Fruit fly (Drosophila melanogaster) whole organism, embryonic: ENCODE results near the gene CG42489.

Experiments
- Blimp-1 ChIP-seq: fragments of 200-800 bp; sonication (Bioruptor generic); optimal IDR thresholded peaks from 3 replicates; lab custom pipeline; 2018; ENCODE audit warnings: missing biosample characterization, missing genetic modification characterization, mild to moderate bottlenecking, moderate library complexity, missing genetic modification reagents
- CG10147 ChIP-seq: fragments of 200-800 bp; sonication (Bioruptor generic); optimal IDR thresholded peaks from 2 replicates; lab custom pipeline; 2019; ENCODE audit warnings: missing biosample characterization, mild to moderate bottlenecking, missing genetic modification characterization, moderate library complexity
- CG10959 ChIP-seq: fragments of 200-800 bp; sonication (Bioruptor generic); IDR thresholded peaks from 2 replicates; pipeline ENCODE4 v1.3.6; 2022; ENCODE audit warnings: missing biosample characterization, missing genetic modification characterization
- CG11093 ChIP-seq: fragments of 200-800 bp; sonication (Bioruptor generic); IDR thresholded peaks from 3 replicates; pipeline ENCODE4 v1.3.6; 2022; ENCODE audit warnings: missing biosample characterization, missing genetic modification characterization
- CG11504 ChIP-seq: fragments of 200-800 bp; sonication (Bioruptor generic); optimal IDR thresholded peaks from 3 replicates; lab custom pipeline; 2019; ENCODE audit warnings: missing biosample characterization, mild to moderate bottlenecking, missing genetic modification characterization, moderate library complexity
- CG12299 ChIP-seq: fragments of 200-800 bp; sonication (Bioruptor generic); optimal IDR thresholded peaks from 2 replicates; lab custom pipeline; 2018; ENCODE audit warnings: missing biosample characterization, mild to moderate bottlenecking, missing genetic modification characterization
- CG15601 ChIP-seq: fragments of 200-800 bp; sonication (Bioruptor generic); optimal IDR thresholded peaks from 3 replicates; lab custom pipeline; 2019; ENCODE audit warnings: missing biosample characterization, mild to moderate bottlenecking, missing genetic modification characterization, moderate library complexity
- CG15696 ChIP-seq: fragments of 200-800 bp; sonication (Bioruptor generic); optimal IDR thresholded peaks from 2 replicates; lab custom pipeline; 2019; ENCODE audit warnings: missing biosample characterization, mild to moderate bottlenecking, missing genetic modification characterization, moderate library complexity
- CG17802 ChIP-seq: fragments of 200-800 bp; sonication (Bioruptor generic); optimal IDR thresholded peaks from 2 replicates; lab custom pipeline; 2018; ENCODE audit warnings: missing biosample characterization, mild to moderate bottlenecking, missing genetic modification characterization, moderate library complexity
- CG17829 ChIP-seq: fragments of 200-800 bp; optimal IDR thresholded peaks from 2 replicates; lab custom pipeline; 2019; ENCODE audit warnings: missing biosample characterization, mild to moderate bottlenecking, missing genetic modification characterization, moderate library complexity
- CG2875 ChIP-seq: fragments of 200-800 bp; sonication (Bioruptor generic); optimal IDR thresholded peaks from 2 replicates; lab custom pipeline; 2017; ENCODE audit warnings: missing biosample characterization, mild to moderate bottlenecking, missing genetic modification characterization, missing genetic modification reagents
- CG30431 ChIP-seq: fragments of 200-800 bp; sonication (Bioruptor generic); optimal IDR thresholded peaks from 2 replicates; lab custom pipeline; 2017; ENCODE audit warnings: missing biosample characterization, missing genetic modification characterization
- CG3281 ChIP-seq: fragments of 200-800 bp; sonication (Bioruptor generic); optimal IDR thresholded peaks from 3 replicates; lab custom pipeline; 2017; ENCODE audit warnings: missing biosample characterization, mild to moderate bottlenecking, missing genetic modification characterization
- CG34224 ChIP-seq: fragments of 200-800 bp; sonication (Bioruptor generic); IDR thresholded peaks from 3 replicates; pipeline ENCODE4 v1.3.6; 2022; ENCODE audit warnings: missing biosample characterization, missing genetic modification characterization; ENCODE audit not compliant: partially characterized antibody
- CG4707 ChIP-seq: fragments of 200-800 bp; sonication (Bioruptor generic); optimal IDR thresholded peaks from 2 replicates; lab custom pipeline; 2018; ENCODE audit warnings: missing biosample characterization, mild to moderate bottlenecking, missing genetic modification characterization, moderate library complexity
- CG4854 ChIP-seq: fragments of 200-800 bp; sonication (Bioruptor generic); optimal IDR thresholded peaks from 2 replicates; lab custom pipeline; 2016; ENCODE audit warnings: missing biosample characterization, missing genetic modification characterization, inconsistent platforms
- CG6689 ChIP-seq: fragments of 200-800 bp; sonication (Bioruptor generic); IDR thresholded peaks from 2 replicates; pipeline ENCODE4 v1.3.6; 2022; ENCODE audit warnings: missing biosample characterization, missing genetic modification characterization
- CG7839 ChIP-seq: fragments of 200-800 bp; sonication (Bioruptor generic); optimal IDR thresholded peaks from 3 replicates; lab custom pipeline; 2018; ENCODE audit warnings: missing biosample characterization, mild to moderate bottlenecking, missing genetic modification characterization, moderate library complexity
- CG7928 ChIP-seq: fragments of 200-800 bp; sonication (Bioruptor generic); optimal IDR thresholded peaks from 2 replicates; lab custom pipeline; 2017; ENCODE audit warnings: missing biosample characterization, mild to moderate bottlenecking, missing genetic modification characterization
- CG7987 ChIP-seq: fragments of 200-800 bp; sonication (Bioruptor generic); optimal IDR thresholded peaks from 2 replicates; lab custom pipeline; 2018; ENCODE audit warnings: missing biosample characterization, mild to moderate bottlenecking, missing genetic modification characterization, moderate library complexity
- CG8290 ChIP-seq, 3 experiments: fragments of 200-800 bp; sonication (Bioruptor generic); optimal IDR thresholded peaks; 2 replicates each; lab custom pipeline; 2016 to 2019; ENCODE audit warnings: missing biosample characterization in 3 of 3, missing genetic modification characterization in 3 of 3, mild to moderate bottlenecking in 2 of 3, moderate library complexity in 1 of 3
- CG9932 ChIP-seq: fragments of 200-800 bp; sonication (Bioruptor generic); IDR thresholded peaks from 2 replicates; pipeline ENCODE4 v1.3.6; 2022; ENCODE audit warnings: missing biosample characterization, missing genetic modification characterization
- Elba2 ChIP-seq: fragments of 200-800 bp; sonication (Bioruptor generic); optimal IDR thresholded peaks from 3 replicates; lab custom pipeline; 2016; ENCODE audit warnings: missing biosample characterization, missing genetic modification characterization
- GATAe ChIP-seq: fragments of 200-800 bp; sonication (Bioruptor generic); conservative IDR thresholded peaks from 2 replicates; pipeline ENCODE4 v1.3.6; 2022; ENCODE audit warnings: missing biosample characterization, missing genetic modification characterization
- Hand ChIP-seq: fragments of 200-800 bp; sonication (Bioruptor generic); optimal IDR thresholded peaks from 2 replicates; lab custom pipeline; 2017; ENCODE audit warnings: mild to moderate bottlenecking, missing biosample characterization, missing genetic modification reagents, missing genetic modification characterization
- HmgD ChIP-seq: fragments of 200-800 bp; sonication (Bioruptor generic); optimal IDR thresholded peaks from 3 replicates; lab custom pipeline; 2016; ENCODE audit warnings: missing biosample characterization, missing genetic modification characterization
- Nf-YA ChIP-seq: fragments of 200-800 bp; sonication (Bioruptor generic); IDR thresholded peaks from 2 replicates; pipeline ENCODE4 v1.3.6; 2022; ENCODE audit warnings: missing biosample characterization, missing genetic modification characterization
- Side ChIP-seq: fragments of 200-800 bp; sonication (Bioruptor generic); optimal IDR thresholded peaks from 2 replicates; lab custom pipeline; 2016; ENCODE audit warnings: missing biosample characterization, missing genetic modification characterization
- Ssrp ChIP-seq: fragments of 200-800 bp; sonication (Bioruptor generic); optimal IDR thresholded peaks from 2 replicates; lab custom pipeline; 2018; ENCODE audit warnings: missing biosample characterization, mild to moderate bottlenecking, missing genetic modification characterization, moderate library complexity
- Stat92E ChIP-seq, 3 experiments: fragments of >200 bp in 2 of 3; fragments of 200-800 bp in 1 of 3; sonication (Bioruptor generic) in 1 of 3; optimal IDR thresholded peaks; 2 replicates each; lab custom pipeline; 2017 to 2019; ENCODE audit warnings: missing biosample characterization in 3 of 3, missing genetic modification characterization in 3 of 3, mild to moderate bottlenecking in 1 of 3, moderate library complexity in 1 of 3
- ab ChIP-seq: fragments of 200-800 bp; sonication (Bioruptor generic); optimal IDR thresholded peaks from 2 replicates; lab custom pipeline; 2016; ENCODE audit warnings: missing biosample characterization, missing genetic modification characterization
- ac ChIP-seq: fragments of 200-800 bp; sonication (Bioruptor generic); optimal IDR thresholded peaks from 3 replicates; lab custom pipeline; 2017; ENCODE audit warnings: missing biosample characterization, mild to moderate bottlenecking, missing genetic modification characterization
- ap ChIP-seq: fragments of 200-800 bp; sonication (Bioruptor generic); IDR thresholded peaks from 2 replicates; pipeline ENCODE4 v1.3.6; 2022; ENCODE audit warnings: missing biosample characterization, missing genetic modification characterization
- ase ChIP-seq: fragments of 200-800 bp; sonication (Bioruptor generic); IDR thresholded peaks from 3 replicates; pipeline ENCODE4 v1.3.6; 2022; ENCODE audit warnings: missing biosample characterization, missing genetic modification characterization
- ci ChIP-seq: fragments of 200-800 bp; sonication (Bioruptor generic); IDR thresholded peaks from 3 replicates; pipeline ENCODE4 v1.3.6; 2022; ENCODE audit warnings: missing biosample characterization, missing genetic modification characterization
- disco-r ChIP-seq: fragments of 200-800 bp; sonication (Bioruptor generic); optimal IDR thresholded peaks from 2 replicates; lab custom pipeline; 2016; ENCODE audit warnings: missing biosample characterization, missing genetic modification characterization
- esg ChIP-seq: fragments of 200-800 bp; sonication (Bioruptor generic); conservative IDR thresholded peaks from 2 replicates; pipeline ENCODE4 v1.3.6; 2022; ENCODE audit warnings: missing biosample characterization, missing genetic modification characterization
- fd64A ChIP-seq: fragments of 200-800 bp; sonication (Bioruptor generic); optimal IDR thresholded peaks from 3 replicates; lab custom pipeline; 2018; ENCODE audit warnings: missing biosample characterization, mild to moderate bottlenecking, missing genetic modification characterization
- fu2 ChIP-seq: fragments of 200-800 bp; sonication (Bioruptor generic); optimal IDR thresholded peaks from 2 replicates; lab custom pipeline; 2016; ENCODE audit warnings: missing biosample characterization, missing genetic modification characterization
- lmd ChIP-seq: fragments of 200-800 bp; sonication (Bioruptor generic); IDR thresholded peaks from 2 replicates; pipeline ENCODE4 v1.3.6; 2022; ENCODE audit warnings: missing biosample characterization, missing genetic modification characterization
- nau ChIP-seq: fragments of 200-800 bp; sonication (Bioruptor generic); optimal IDR thresholded peaks from 3 replicates; lab custom pipeline; 2017; ENCODE audit warnings: missing biosample characterization, mild to moderate bottlenecking, missing genetic modification characterization, missing genetic modification reagents
- pb ChIP-seq: fragments of 200-800 bp; sonication (Bioruptor generic); optimal IDR thresholded peaks from 3 replicates; lab custom pipeline; 2016; ENCODE audit warnings: missing biosample characterization, missing genetic modification characterization
- pfk ChIP-seq: fragments of 200-800 bp; sonication (Bioruptor generic); optimal IDR thresholded peaks from 2 replicates; lab custom pipeline; 2018; ENCODE audit warnings: missing biosample characterization, mild to moderate bottlenecking, missing genetic modification characterization, moderate library complexity
- ranshi ChIP-seq: fragments of 200-800 bp; sonication (Bioruptor generic); IDR thresholded peaks from 2 replicates; pipeline ENCODE4 v1.3.6; 2022; ENCODE audit warnings: missing biosample characterization, missing genetic modification characterization
- run ChIP-seq: fragments of 200-800 bp; sonication (Bioruptor generic); optimal IDR thresholded peaks from 3 replicates; lab custom pipeline; 2018; ENCODE audit warnings: missing biosample characterization, mild to moderate bottlenecking, missing genetic modification characterization
- sob ChIP-seq: fragments of 200-800 bp; sonication (Bioruptor generic); IDR thresholded peaks from 2 replicates; pipeline ENCODE4 v1.3.6; 2022; ENCODE audit warnings: missing biosample characterization, missing genetic modification characterization
- tna ChIP-seq: fragments of 200-800 bp; sonication (Bioruptor generic); IDR thresholded peaks from 2 replicates; pipeline ENCODE4 v1.3.6; 2022; ENCODE audit warnings: missing biosample characterization, missing genetic modification characterization; ENCODE audit not compliant: partially characterized antibody
- wor ChIP-seq: fragments of 200-800 bp; sonication (Bioruptor generic); IDR thresholded peaks from 2 replicates; pipeline ENCODE4 v1.3.6; 2022; ENCODE audit warnings: missing biosample characterization, missing genetic modification characterization
- zf30C ChIP-seq: fragments of 200-800 bp; sonication (Bioruptor generic); optimal IDR thresholded peaks from 3 replicates; lab custom pipeline; 2018; ENCODE audit warnings: missing biosample characterization, mild to moderate bottlenecking, missing genetic modification characterization

Gene CG42489

DNA sequence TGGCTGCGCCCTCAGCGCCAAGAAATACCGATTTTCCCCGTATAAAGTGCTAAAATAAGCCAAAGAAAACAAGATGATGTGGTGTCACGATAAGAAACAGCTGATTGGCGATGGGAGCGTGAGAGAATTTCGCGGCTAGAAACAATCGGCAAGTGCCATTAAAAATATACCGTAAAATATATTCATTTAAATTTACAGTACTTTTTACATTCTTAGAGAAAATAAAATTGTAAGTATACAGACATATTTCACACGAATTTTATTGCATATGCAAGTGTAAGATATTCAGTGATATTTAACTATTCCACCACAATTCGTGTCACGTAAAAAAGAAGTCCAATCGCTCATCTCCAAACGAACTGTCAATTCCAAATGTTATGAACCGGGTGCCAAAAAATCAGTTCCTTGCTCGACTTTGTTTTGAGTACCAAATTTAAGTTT, 22.0 kb upstream of the CG42489 start, which contains the start of the genes Unc50, CG11755 and CG8043 (continued):
- peak; percentile 28 for TF ChIP-seq CG12299 (tag; lab: Kevin White, UChicago)
- peak; percentile 99 for TF ChIP-seq CG34224 (GFP tag; lab: Robert Waterston, UW)
- TF ChIP-seq Blimp-1 (GFP tag; lab: Kevin White, UChicago), result no peak
- no peak for TF ChIP-seq Elba2 (GFP tag; lab: Kevin White, UChicago)
- TF ChIP-seq CG11093, result peak; percentile 73; the same call in 2 of the 3 replicates
- TF ChIP-seq disco-r (GFP tag; lab: Kevin White, UChicago), result peak; percentile 53
- no peak for TF ChIP-seq Nf-YA (GFP tag; lab: Robert Waterston, UW)
- peak; percentile 10 for TF ChIP-seq HmgD
- TF ChIP-seq ab, result no peak
- TF ChIP-seq CG10147, result peak; percentile 81
- peak in 1 of 3 experiments; percentile 75 for TF ChIP-seq Stat92E (GFP tag; optimal IDR thresholded peaks at IDR 0.05; lab: Kevin White, UChicago)
- TF ChIP-seq CG7839 (tag; lab: Kevin White, UChicago), result peak; percentile 80
- TF ChIP-seq Hand, result no peak
- TF ChIP-seq CG9932 (GFP tag; lab: Robert Waterston, UW), result peak; percentile 95
- peak; percentile 44 for TF ChIP-seq CG10959 (GFP tag; lab: Robert Waterston, UW)
- TF ChIP-seq CG15601, result peak; percentile 74
- TF ChIP-seq CG4854 (GFP tag; lab: Kevin White, UChicago), result peak; percentile 70
- peak; percentile 78 for TF ChIP-seq GATAe (GFP tag; lab: Robert Waterston, UW)
- TF ChIP-seq CG11504, result peak; percentile 80
- peak; percentile 26 for TF ChIP-seq run (tag; lab: Kevin White, UChicago)
- TF ChIP-seq CG17802 (tag; lab: Kevin White, UChicago), result no peak
- TF ChIP-seq ci (GFP tag; lab: Robert Waterston, UW), result no peak; the same call in 2 of the 3 replicates
- TF ChIP-seq Ssrp (tag; lab: Kevin White, UChicago), result peak; percentile 55
- peak; percentile 82 for TF ChIP-seq lmd (GFP tag; lab: Robert Waterston, UW)
- TF ChIP-seq ap (GFP tag; lab: Robert Waterston, UW), result peak; percentile 34; the same call in 1 of the 2 replicates
- peak; percentile 62; the same call in 1 of the 2 replicates for TF ChIP-seq ranshi (GFP tag; lab: Robert Waterston, UW)
- TF ChIP-seq wor (GFP tag; lab: Robert Waterston, UW), result peak; percentile 54
- peak; percentile 47 for TF ChIP-seq pb (GFP tag; lab: Kevin White, UChicago)
- TF ChIP-seq fu2 (GFP tag; lab: Kevin White, UChicago), result peak; percentile 44
- peak; percentile 64 for TF ChIP-seq CG8290 (GFP tag; optimal IDR thresholded peaks at IDR 0.05; lab: Kevin White, UChicago)
- TF ChIP-seq CG8290 (tag; optimal IDR thresholded peaks at IDR 0.05; lab: Kevin White, UChicago), result peak in 1 of 2 experiments; percentile 44
- TF ChIP-seq zf30C (GFP tag; lab: Kevin White, UChicago), result no peak
- TF ChIP-seq ase, result no peak
- no peak for TF ChIP-seq nau
- peak; percentile 63 for TF ChIP-seq esg (GFP tag; lab: Robert Waterston, UW)
- peak; percentile 71 for TF ChIP-seq CG3281
- TF ChIP-seq CG15696 (tag; lab: Kevin White, UChicago), result peak; percentile 83
- peak; percentile 84; the same call in 1 of the 2 replicates for TF ChIP-seq tna
- TF ChIP-seq CG7987, result peak; percentile 39
- TF ChIP-seq CG4707 (GFP tag; lab: Kevin White, UChicago), result peak; percentile 1
- TF ChIP-seq CG30431 (GFP tag; lab: Kevin White, UChicago), result no peak
- peak; percentile 83 for TF ChIP-seq CG17829 (tag; lab: Kevin White, UChicago)
- TF ChIP-seq Side (GFP tag; lab: Kevin White, UChicago), result peak; percentile 56
- no peak for TF ChIP-seq pfk
- peak; percentile 51 for TF ChIP-seq CG2875 (GFP tag; lab: Kevin White, UChicago)
- TF ChIP-seq CG6689 (GFP tag; lab: Robert Waterston, UW), result peak; percentile 74
- peak; percentile 14 for TF ChIP-seq ac (GFP tag; lab: Kevin White, UChicago)
- no peak for TF ChIP-seq fd64A (GFP tag; lab: Kevin White, UChicago)
- TF ChIP-seq CG7928 (GFP tag; lab: Kevin White, UChicago), result peak; percentile 20
- peak; percentile 81 for TF ChIP-seq sob
